Worm (Caenorhabditis elegans) whole organism, early embryonic: ENCODE data around the gene F52H2.1.

ENCODE experiments used
- B0310.2 ChIP-seq: sonication (generic microtip); optimal IDR thresholded peaks from 2 replicates; lab custom pipeline; 2016; ENCODE audit warnings: mild to moderate bottlenecking, missing genetic modification characterization, missing compliant biosample characterization
- F13C5.2 ChIP-seq: sonication (generic microtip); optimal IDR thresholded peaks from 2 replicates; lab custom pipeline; 2017; ENCODE audit warnings: mild to moderate bottlenecking, missing genetic modification characterization, inconsistent platforms, missing compliant biosample characterization
- aly-1 ChIP-seq: sonication (generic microtip); optimal IDR thresholded peaks from 2 replicates; lab custom pipeline; 2016; ENCODE audit warnings: missing genetic modification characterization, missing compliant biosample characterization
- ama-1 ChIP-seq: fragments of 150-350 bp; optimal IDR thresholded peaks from 2 replicates; lab custom pipeline; 2014
- ceh-13 ChIP-seq: fragments of 200-800 bp; sonication (Bioruptor generic); optimal IDR thresholded peaks from 2 replicates; lab custom pipeline; 2018; ENCODE audit warnings: mild to moderate bottlenecking, missing genetic modification characterization, missing compliant biosample characterization
- ceh-36 ChIP-seq: sonication (generic microtip); optimal IDR thresholded peaks from 2 replicates; lab custom pipeline; 2016; ENCODE audit warnings: missing genetic modification characterization, inconsistent platforms, missing compliant biosample characterization
- ets-7 ChIP-seq: sonication (generic microtip); optimal IDR thresholded peaks from 2 replicates; lab custom pipeline; 2016; ENCODE audit warnings: missing genotype, missing genetic modification characterization, missing compliant biosample characterization
- flt-1 ChIP-seq: fragments of 200-800 bp; sonication (Bioruptor generic); IDR thresholded peaks from 2 replicates; pipeline ENCODE4 v1.3.6; 2022; ENCODE audit warnings: missing genetic modification characterization, missing compliant biosample characterization
- hmbx-1 ChIP-seq: sonication (generic microtip); optimal IDR thresholded peaks from 2 replicates; lab custom pipeline; 2016; ENCODE audit warnings: mild to moderate bottlenecking, missing genetic modification characterization, missing compliant biosample characterization
- hmg-4 ChIP-seq: fragments of 200-800 bp; sonication (Bioruptor generic); optimal IDR thresholded peaks from 2 replicates; lab custom pipeline; 2018; ENCODE audit warnings: mild to moderate bottlenecking, missing genetic modification characterization, missing compliant biosample characterization
- hnd-1 ChIP-seq: sonication (generic microtip); optimal IDR thresholded peaks from 2 replicates; lab custom pipeline; 2016; ENCODE audit warnings: missing genetic modification characterization, missing compliant biosample characterization
- pes-1 ChIP-seq: fragments of 200-800 bp; sonication (Bioruptor generic); IDR thresholded peaks from 2 replicates; pipeline ENCODE4 v1.3.6; 2022; ENCODE audit warnings: missing genetic modification reagents, missing genetic modification characterization, missing compliant biosample characterization
- scrt-1 ChIP-seq: fragments of 200-800 bp; sonication (Bioruptor generic); IDR thresholded peaks from 2 replicates; pipeline ENCODE4 v1.3.6; 2022; ENCODE audit warnings: missing genetic modification characterization, missing compliant biosample characterization
- sea-1 ChIP-seq: fragments of 200-800 bp; sonication (Bioruptor generic); conservative IDR thresholded peaks from 2 replicates; pipeline ENCODE4 v1.3.6; 2022; ENCODE audit warnings: missing genetic modification characterization, missing compliant biosample characterization
- tbx-11 ChIP-seq: fragments of 200-800 bp; sonication (Bioruptor generic); IDR thresholded peaks from 2 replicates; pipeline ENCODE4 v1.3.6; 2022; ENCODE audit warnings: missing genetic modification characterization, missing compliant biosample characterization
- tbx-37 ChIP-seq: fragments of 200-800 bp; sonication (Bioruptor generic); conservative IDR thresholded peaks from 2 replicates; pipeline ENCODE4 v1.3.6; 2022; ENCODE audit warnings: missing genetic modification reagents, missing genetic modification characterization, missing compliant biosample characterization
- tra-4 ChIP-seq: sonication (generic microtip); optimal IDR thresholded peaks from 2 replicates; lab custom pipeline; 2017; ENCODE audit warnings: missing genetic modification characterization, missing compliant biosample characterization

Gene F52H2.1

ce11 chrX:2588012-2588411 lies 15.1 kb downstream of the F52H2.1 start:
- TF ChIP-seq ceh-36 (tag; lab: Kevin White, UChicago) (no peak), ceh-13 (no peak), ets-7 (tag; lab: Kevin White, UChicago) (no peak), pes-1 (no peak), hmbx-1 (tag; lab: Kevin White, UChicago) (no peak), flt-1 (GFP tag; lab: Robert Waterston, UW) (no peak), scrt-1 (no peak), tbx-37 (GFP tag; lab: Robert Waterston, UW) (no peak), aly-1 (tag; lab: Kevin White, UChicago) (no peak), B0310.2 (tag; lab: Kevin White, UChicago) (no peak), tra-4 (no peak), hnd-1 (tag; lab: Kevin White, UChicago) (no peak), hmg-4 (GFP tag; lab: Kevin White, UChicago) (no peak), sea-1 (GFP tag; lab: Robert Waterston, UW) (no peak), ama-1 (lab: Kevin White, UChicago) (no peak), tbx-11 (no peak), F13C5.2 (tag; lab: Kevin White, UChicago) (no peak)

ce11 chrX:2590023-2590422 lies 17.1 kb downstream of the F52H2.1 start:
- no peak for TF ChIP-seq sea-1 (GFP tag; lab: Robert Waterston, UW)
- TF ChIP-seq tbx-37 (GFP tag; lab: Robert Waterston, UW), result no peak
- no peak for TF ChIP-seq ets-7 (tag; lab: Kevin White, UChicago)
- no peak for TF ChIP-seq F13C5.2 (tag; lab: Kevin White, UChicago)
- TF ChIP-seq ceh-36 (tag; lab: Kevin White, UChicago), result no peak
- TF ChIP-seq tbx-11, result no peak
- no peak for TF ChIP-seq aly-1 (tag; lab: Kevin White, UChicago)
- TF ChIP-seq pes-1, result no peak
- TF ChIP-seq ama-1 (lab: Kevin White, UChicago), result no peak
- TF ChIP-seq B0310.2 (tag; lab: Kevin White, UChicago), result no peak
- TF ChIP-seq tra-4, result no peak
- TF ChIP-seq hmg-4 (GFP tag; lab: Kevin White, UChicago), result no peak
- TF ChIP-seq hmbx-1 (tag; lab: Kevin White, UChicago), result no peak
- TF ChIP-seq scrt-1, result no peak
- TF ChIP-seq flt-1 (GFP tag; lab: Robert Waterston, UW), result no peak

ce11 chrX:2590777-2591176 lies 17.9 kb downstream of the F52H2.1 start:
- TF ChIP-seq F13C5.2 (tag; lab: Kevin White, UChicago), result no peak
- no peak for TF ChIP-seq hmbx-1 (tag; lab: Kevin White, UChicago)
- no peak for TF ChIP-seq sea-1 (GFP tag; lab: Robert Waterston, UW)
- no peak for TF ChIP-seq tra-4
- TF ChIP-seq tbx-11, result no peak
- no peak for TF ChIP-seq aly-1 (tag; lab: Kevin White, UChicago)
- TF ChIP-seq ama-1 (lab: Kevin White, UChicago), result no peak
- no peak for TF ChIP-seq scrt-1
- no peak for TF ChIP-seq B0310.2 (tag; lab: Kevin White, UChicago)
- no peak for TF ChIP-seq ceh-13
- no peak for TF ChIP-seq hmg-4 (GFP tag; lab: Kevin White, UChicago)
- no peak for TF ChIP-seq pes-1
- TF ChIP-seq flt-1 (GFP tag; lab: Robert Waterston, UW), result no peak
- no peak for TF ChIP-seq hnd-1 (tag; lab: Kevin White, UChicago)
- TF ChIP-seq tbx-37 (GFP tag; lab: Robert Waterston, UW), result no peak

- TF ChIP-seq ets-7 (tag; lab: Kevin White, UChicago), result no peak
- no peak for TF ChIP-seq sea-1 (GFP tag; lab: Robert Waterston, UW)
- TF ChIP-seq flt-1 (GFP tag; lab: Robert Waterston, UW), result no peak
- TF ChIP-seq scrt-1, result no peak
- TF ChIP-seq pes-1, result no peak
- TF ChIP-seq tbx-11, result no peak
- TF ChIP-seq B0310.2 (tag; lab: Kevin White, UChicago), result no peak
- TF ChIP-seq aly-1 (tag; lab: Kevin White, UChicago), result no peak
- TF ChIP-seq hmg-4 (GFP tag; lab: Kevin White, UChicago), result no peak
- no peak for TF ChIP-seq ceh-13
- TF ChIP-seq ceh-36 (tag; lab: Kevin White, UChicago), result no peak
These were observed 18.7 kb downstream of the F52H2.1 start for ce11 chrX:2591586-2592000.

- TF ChIP-seq sea-1 (GFP tag; lab: Robert Waterston, UW), result no peak
- TF ChIP-seq tbx-11, result no peak
- TF ChIP-seq aly-1 (tag; lab: Kevin White, UChicago), result no peak
- no peak for TF ChIP-seq B0310.2 (tag; lab: Kevin White, UChicago)
- TF ChIP-seq hnd-1 (tag; lab: Kevin White, UChicago), result no peak
These were observed 19.9 kb downstream of the F52H2.1 start for ce11 chrX:2592670-2593280.

- no peak for TF ChIP-seq ceh-13
- TF ChIP-seq F13C5.2 (tag; lab: Kevin White, UChicago), result no peak
These were observed 20.8 kb downstream of the F52H2.1 start, which contains the start of the genes nhr-40 and T03G6.7 for ce11 chrX:2593703-2594102. TSS of gene nhr-40 (plus strand) at chrX:2594003. TSS of gene T03G6.7 (plus strand) at chrX:2594039.

ce11 chrX:2595027-2595756 lies 22.3 kb downstream of the F52H2.1 start:
- TF ChIP-seq tra-4, result no peak
- TF ChIP-seq ets-7 (tag; lab: Kevin White, UChicago), result no peak
- no peak for TF ChIP-seq tbx-37 (GFP tag; lab: Robert Waterston, UW)
- TF ChIP-seq flt-1 (GFP tag; lab: Robert Waterston, UW), result no peak
- TF ChIP-seq hmbx-1 (tag; lab: Kevin White, UChicago), result no peak
- TF ChIP-seq F13C5.2 (tag; lab: Kevin White, UChicago), result no peak
- no peak for TF ChIP-seq scrt-1
- no peak for TF ChIP-seq aly-1 (tag; lab: Kevin White, UChicago)
- no peak for TF ChIP-seq ceh-36 (tag; lab: Kevin White, UChicago)
- no peak for TF ChIP-seq ceh-13
- TF ChIP-seq hmg-4 (GFP tag; lab: Kevin White, UChicago), result no peak
- TF ChIP-seq B0310.2 (tag; lab: Kevin White, UChicago), result no peak
- TF ChIP-seq sea-1 (GFP tag; lab: Robert Waterston, UW), result no peak
- TF ChIP-seq pes-1, result no peak
- TF ChIP-seq hnd-1 (tag; lab: Kevin White, UChicago), result no peak
- no peak for TF ChIP-seq tbx-11
- no peak for TF ChIP-seq ama-1 (lab: Kevin White, UChicago)
